2 worm cellular contexts compared by ENCODE assay signal in the genomic region with DNA sequence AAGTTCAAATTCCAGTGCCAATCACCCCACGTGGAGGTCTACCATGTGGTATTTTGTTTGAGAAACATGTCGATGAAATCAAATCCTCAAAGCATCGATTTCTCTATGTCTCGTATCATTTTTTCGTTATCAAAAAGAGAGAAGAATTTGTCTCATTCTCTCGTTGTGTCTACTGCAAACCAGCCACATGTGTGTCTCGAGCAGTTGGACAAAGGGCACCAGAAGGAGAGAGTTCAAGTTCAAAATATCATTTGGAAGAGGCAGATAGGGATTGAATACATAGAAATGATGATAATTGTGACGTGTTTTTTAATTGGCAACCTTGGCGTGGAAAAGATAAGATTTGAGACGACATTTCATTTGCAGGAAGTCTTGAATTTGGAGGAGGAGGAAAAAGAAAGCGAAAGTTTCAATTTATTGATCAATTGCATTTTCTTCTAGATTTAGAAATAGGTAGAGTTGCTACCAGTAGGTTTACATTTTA.
TF ChIP-seq lines count a peak whose summit lies in the region.

No protein-coding gene starts in this region.

TF ChIP-seq in whole organism, L1 larva, 84 proteins besides CTCF, POLR2A, EP300 and RAD21 (continued from another document):
- no peak for TF ChIP-seq mef-2 (tag; optimal IDR thresholded peaks at IDR 0.05; lab: Kevin White, UChicago)
- peak; percentile 83 for TF ChIP-seq elt-2 (tag; optimal IDR thresholded peaks at IDR 0.05; lab: Kevin White, UChicago)
- TF ChIP-seq C04F5.9 (tag; optimal IDR thresholded peaks at IDR 0.05; lab: Kevin White, UChicago), result no peak
- TF ChIP-seq vab-15 (tag; optimal IDR thresholded peaks at IDR 0.05; lab: Kevin White, UChicago), result no peak
- TF ChIP-seq dsc-1 (tag; optimal IDR thresholded peaks at IDR 0.05; lab: Kevin White, UChicago), result peak; percentile 45
- TF ChIP-seq ceh-82 (tag; optimal IDR thresholded peaks at IDR 0.05; lab: Kevin White, UChicago), result no peak
- TF ChIP-seq Y116A8C.19 (tag; optimal IDR thresholded peaks at IDR 0.05; lab: Kevin White, UChicago; ENCODE audit: borderline replicate concordance), result no peak
- TF ChIP-seq ztf-4 (tag; optimal IDR thresholded peaks at IDR 0.05; lab: Kevin White, UChicago), result peak; percentile 30
- no peak for TF ChIP-seq fkh-8 (tag; optimal IDR thresholded peaks at IDR 0.05; lab: Kevin White, UChicago)
- no peak for TF ChIP-seq zip-4 (GFP tag; optimal IDR thresholded peaks at IDR 0.05; lab: Kevin White, UChicago)
- no peak for TF ChIP-seq ces-1 (GFP tag; optimal IDR thresholded peaks at IDR 0.05; lab: Kevin White, UChicago)
- no peak for TF ChIP-seq C34B4.2 (tag; optimal IDR thresholded peaks at IDR 0.05; lab: Kevin White, UChicago)
- peak; percentile 62 for TF ChIP-seq blmp-1 (tag; optimal IDR thresholded peaks at IDR 0.05; lab: Kevin White, UChicago)
- no peak for TF ChIP-seq pqm-1 (tag; optimal IDR thresholded peaks at IDR 0.05; lab: Kevin White, UChicago)
- no peak for TF ChIP-seq hlh-17 (GFP tag; optimal IDR thresholded peaks at IDR 0.05; lab: Kevin White, UChicago; ENCODE audit: borderline replicate concordance)
- no peak for TF ChIP-seq nhr-28 (tag; optimal IDR thresholded peaks at IDR 0.05; lab: Kevin White, UChicago)
- TF ChIP-seq nhr-85 (tag; lab: Kevin White, UChicago), result peak; percentile 94
- TF ChIP-seq irx-1 (tag; optimal IDR thresholded peaks at IDR 0.05; lab: Kevin White, UChicago), result no peak
- TF ChIP-seq unc-98 (GFP tag; IDR thresholded peaks at IDR 0.05; lab: Robert Waterston, UW), result no peak
- TF ChIP-seq sptf-1 (tag; optimal IDR thresholded peaks at IDR 0.05; lab: Kevin White, UChicago), result no peak
- TF ChIP-seq grh-1 (GFP tag; IDR thresholded peaks at IDR 0.05; lab: Robert Waterston, UW), result peak; percentile 46
- TF ChIP-seq elt-3 (tag; optimal IDR thresholded peaks at IDR 0.05; lab: Kevin White, UChicago), result peak in 3 of 6 experiments; percentile 53 to 79 (median 72)
- no peak for TF ChIP-seq swsn-7 (tag; optimal IDR thresholded peaks at IDR 0.05; lab: Kevin White, UChicago)
- TF ChIP-seq lin-13 (GFP tag; optimal IDR thresholded peaks at IDR 0.05; lab: Kevin White, UChicago), result no peak
- TF ChIP-seq mep-1 (tag; optimal IDR thresholded peaks at IDR 0.05; lab: Kevin White, UChicago), result peak; percentile 39
- no peak for TF ChIP-seq sup-37 (GFP tag; optimal IDR thresholded peaks at IDR 0.05; lab: Kevin White, UChicago)
- TF ChIP-seq ama-1 (optimal IDR thresholded peaks at IDR 0.05; lab: Kevin White, UChicago), result no peak
- TF ChIP-seq unc-30 (tag; optimal IDR thresholded peaks at IDR 0.05; lab: Kevin White, UChicago), result no peak
- TF ChIP-seq snpc-4 (tag; optimal IDR thresholded peaks at IDR 0.05; lab: Kevin White, UChicago), result no peak
- no peak for TF ChIP-seq unc-86 (tag; optimal IDR thresholded peaks at IDR 0.05; lab: Kevin White, UChicago)
- TF ChIP-seq ceh-63 (GFP tag; optimal IDR thresholded peaks at IDR 0.05; lab: Kevin White, UChicago), result no peak
- TF ChIP-seq nhr-237 (tag; optimal IDR thresholded peaks at IDR 0.05; lab: Kevin White, UChicago), result no peak
- TF ChIP-seq sox-4 (tag; optimal IDR thresholded peaks at IDR 0.05; lab: Kevin White, UChicago), result no peak
- TF ChIP-seq skn-1 (tag; optimal IDR thresholded peaks at IDR 0.05; lab: Kevin White, UChicago), result peak; percentile 57
- TF ChIP-seq nhr-11 (tag; optimal IDR thresholded peaks at IDR 0.05; lab: Kevin White, UChicago), result no peak
- TF ChIP-seq ceh-88 (GFP tag; IDR thresholded peaks at IDR 0.05; lab: Robert Waterston, UW), result no peak
- no peak for TF ChIP-seq alr-1 (tag; optimal IDR thresholded peaks at IDR 0.05; lab: Kevin White, UChicago; ENCODE audit: borderline replicate concordance)
- TF ChIP-seq fkh-4 (tag; optimal IDR thresholded peaks at IDR 0.05; lab: Kevin White, UChicago; ENCODE audit: borderline replicate concordance), result no peak
- TF ChIP-seq egl-13 (tag; optimal IDR thresholded peaks at IDR 0.05; lab: Kevin White, UChicago), result no peak
- TF ChIP-seq zag-1 (tag; optimal IDR thresholded peaks at IDR 0.05; lab: Kevin White, UChicago), result no peak
- no peak for TF ChIP-seq isw-1 (GFP tag; IDR thresholded peaks at IDR 0.05; lab: Robert Waterston, UW)
- TF ChIP-seq rnt-1 (tag; optimal IDR thresholded peaks at IDR 0.05; lab: Kevin White, UChicago), result peak; percentile 64
- TF ChIP-seq fos-1 (tag; optimal IDR thresholded peaks at IDR 0.05; lab: Kevin White, UChicago), result peak; percentile 14
- peak; percentile 91 for TF ChIP-seq nhr-71 (tag; optimal IDR thresholded peaks at IDR 0.05; lab: Kevin White, UChicago)
- no peak for TF ChIP-seq nhr-77 (tag; optimal IDR thresholded peaks at IDR 0.05; lab: Kevin White, UChicago)
- no peak for TF ChIP-seq ceh-8 (GFP tag; optimal IDR thresholded peaks at IDR 0.05; lab: Kevin White, UChicago)
- no peak for TF ChIP-seq nhr-76 (tag; optimal IDR thresholded peaks at IDR 0.05; lab: Kevin White, UChicago)
- TF ChIP-seq nhr-12 (tag; optimal IDR thresholded peaks at IDR 0.05; lab: Kevin White, UChicago), result no peak
- TF ChIP-seq ets-5 (GFP tag; IDR thresholded peaks at IDR 0.05; lab: Robert Waterston, UW), result no peak

TF ChIP-seq in whole organism, L2 larva, 48 proteins besides CTCF, POLR2A, EP300 and RAD21 (continued from another document):
- peak; percentile 38 for TF ChIP-seq gmeb-1 (tag; optimal IDR thresholded peaks at IDR 0.05; lab: Kevin White, UChicago)
- no peak for TF ChIP-seq elt-1 (tag; optimal IDR thresholded peaks at IDR 0.05; lab: Kevin White, UChicago)
- peak; percentile 72 for TF ChIP-seq F13H6.1 (tag; optimal IDR thresholded peaks at IDR 0.05; lab: Kevin White, UChicago)
- no peak for TF ChIP-seq ama-1 (optimal IDR thresholded peaks at IDR 0.05; lab: Kevin White, UChicago)
- TF ChIP-seq skn-1 (tag; optimal IDR thresholded peaks at IDR 0.05; lab: Kevin White, UChicago), result peak; percentile 89
- no peak for TF ChIP-seq ZK546.5 (tag; optimal IDR thresholded peaks at IDR 0.05; lab: Kevin White, UChicago)
- TF ChIP-seq nhr-12 (tag; optimal IDR thresholded peaks at IDR 0.05; lab: Kevin White, UChicago), result no peak
- TF ChIP-seq aly-2 (tag; optimal IDR thresholded peaks at IDR 0.05; lab: Kevin White, UChicago), result no peak
- TF ChIP-seq sem-4 (tag; optimal IDR thresholded peaks at IDR 0.05; lab: Kevin White, UChicago), result no peak
